Worm (Caenorhabditis elegans) whole organism, midembryonic: Measurements from ENCODE around the gene F14H3.4.

Experiments used
- T22C8.4 ChIP-seq: fragments of 200-800 bp; sonication (Bioruptor generic); IDR thresholded peaks from 2 replicates; pipeline ENCODE4 v1.3.6; 2022; ENCODE audit warnings: missing genetic modification characterization, missing compliant biosample characterization
- tab-1 ChIP-seq: fragments of 200-800 bp; sonication (Bioruptor generic); IDR thresholded peaks from 2 replicates; pipeline ENCODE4 v1.3.6; 2022; ENCODE audit warnings: missing genetic modification characterization, missing compliant biosample characterization

DNA sequence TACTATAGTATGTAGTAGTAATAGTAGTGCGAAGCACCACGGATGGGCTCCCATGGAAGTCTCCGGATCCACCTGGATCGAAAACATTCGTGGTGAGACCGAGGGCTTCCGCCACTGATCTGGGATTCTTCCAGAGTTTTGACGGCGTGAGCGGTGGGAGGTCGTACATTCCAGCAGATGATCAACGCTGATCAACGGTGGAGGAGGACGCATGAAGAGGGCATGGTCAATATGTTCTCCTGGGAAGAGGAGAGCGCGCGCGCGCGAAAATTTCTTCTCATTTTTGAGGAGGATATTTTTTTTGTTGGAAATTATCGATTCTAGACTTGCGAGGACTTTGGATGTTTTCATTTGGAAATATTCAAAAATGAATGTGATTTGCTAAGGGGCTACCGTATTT, 21.4 kb downstream of the F14H3.4 start:
- TF ChIP-seq T22C8.4 (GFP tag; lab: Robert Waterston, UW) (no peak), tab-1 (no peak)
